Fruit fly (Drosophila melanogaster) whole organism, pupa: ENCODE results near the gene CG42650.

Source experiments
- CG12605 ChIP-seq: fragments of 200-800 bp; sonication (Bioruptor generic); IDR thresholded peaks from 2 replicates; pipeline ENCODE4 v1.3.6; 2022; ENCODE audit warnings: missing biosample characterization, missing genetic modification characterization
- CG13204 ChIP-seq: fragments of 200-800 bp; sonication (Bioruptor generic); optimal IDR thresholded peaks from 2 replicates; lab custom pipeline; 2018; ENCODE audit warnings: missing biosample characterization, mild to moderate bottlenecking, missing genetic modification characterization, moderate library complexity
- CG14655 ChIP-seq: fragments of 200-800 bp; sonication (Bioruptor generic); optimal IDR thresholded peaks from 3 replicates; lab custom pipeline; 2017; ENCODE audit warnings: mild to moderate bottlenecking, missing biosample characterization, missing genetic modification reagents, missing genetic modification characterization
- CG15710 ChIP-seq: fragments of 200-800 bp; sonication (Bioruptor generic); optimal IDR thresholded peaks from 2 replicates; lab custom pipeline; 2018; ENCODE audit warnings: missing biosample characterization, mild to moderate bottlenecking, missing genetic modification characterization, moderate library complexity
- CG17806 ChIP-seq: fragments of 200-800 bp; sonication (Bioruptor generic); optimal IDR thresholded peaks from 2 replicates; lab custom pipeline; 2018; ENCODE audit warnings: missing biosample characterization, mild to moderate bottlenecking, missing genetic modification characterization, moderate library complexity
- CG32121 ChIP-seq: fragments of 200-800 bp; sonication (Bioruptor generic); IDR thresholded peaks from 2 replicates; pipeline ENCODE4 v1.3.6; 2022; ENCODE audit warnings: missing biosample characterization, missing genetic modification characterization
- CG8159 ChIP-seq: fragments of 200-800 bp; sonication (Bioruptor generic); optimal IDR thresholded peaks from 3 replicates; lab custom pipeline; 2018; ENCODE audit warnings: missing biosample characterization, mild to moderate bottlenecking, missing genetic modification characterization, moderate library complexity
- CG9948 ChIP-seq: fragments of 200-800 bp; sonication (Bioruptor generic); optimal IDR thresholded peaks from 2 replicates; lab custom pipeline; 2018; ENCODE audit warnings: missing biosample characterization, mild to moderate bottlenecking, missing genetic modification characterization, moderate library complexity
- D1 ChIP-seq: fragments of 200-800 bp; sonication (Bioruptor generic); optimal IDR thresholded peaks from 2 replicates; lab custom pipeline; 2018; ENCODE audit warnings: missing biosample characterization, mild to moderate bottlenecking, missing genetic modification characterization, moderate library complexity
- EcR ChIP-seq: fragments of 200-800 bp; sonication (Bioruptor generic); optimal IDR thresholded peaks from 3 replicates; lab custom pipeline; 2019; ENCODE audit warnings: missing biosample characterization, missing genetic modification characterization, mild to moderate bottlenecking, moderate library complexity, missing genetic modification reagents
- Ets98B ChIP-seq: fragments of 200-800 bp; sonication (Bioruptor generic); IDR thresholded peaks from 2 replicates; pipeline ENCODE4 v1.3.6; 2022; ENCODE audit warnings: missing biosample characterization, missing genetic modification characterization
- Pif1A ChIP-seq: fragments of 200-800 bp; sonication (Bioruptor generic); optimal IDR thresholded peaks from 3 replicates; lab custom pipeline; 2016; ENCODE audit warnings: missing biosample characterization, missing genetic modification characterization
- Pif1B ChIP-seq: fragments of 200-800 bp; sonication (Bioruptor generic); optimal IDR thresholded peaks from 3 replicates; lab custom pipeline; 2016; ENCODE audit warnings: missing biosample characterization, missing genetic modification characterization
- Snoo ChIP-seq: fragments of 200-800 bp; sonication (Bioruptor generic); optimal IDR thresholded peaks from 3 replicates; lab custom pipeline; 2017; ENCODE audit warnings: missing biosample characterization, mild to moderate bottlenecking, missing genetic modification characterization, inconsistent platforms
- fd96Ca ChIP-seq: fragments of 200-800 bp; sonication (Bioruptor generic); IDR thresholded peaks from 3 replicates; pipeline ENCODE4 v1.3.6; 2022; ENCODE audit warnings: missing biosample characterization, missing genetic modification characterization
- gl ChIP-seq: fragments of 200-800 bp; sonication (Bioruptor generic); optimal IDR thresholded peaks from 2 replicates; lab custom pipeline; 2018; ENCODE audit warnings: missing biosample characterization, mild to moderate bottlenecking, missing genetic modification characterization
- rn ChIP-seq: fragments of 200-800 bp; sonication (Bioruptor generic); IDR thresholded peaks from 2 replicates; pipeline ENCODE4 v1.3.6; 2022; ENCODE audit warnings: missing biosample characterization, missing genetic modification characterization

The CG42650 gene

dm6 chr3R:7438869-7439268 is 47.7 kb downstream of the CG42650 start:
- TF ChIP-seq CG13204 (GFP tag; lab: Kevin White, UChicago) (no peak), CG17806 (tag; lab: Kevin White, UChicago) (no peak), CG8159 (tag; lab: Kevin White, UChicago) (no peak), Pif1A (GFP tag; lab: Kevin White, UChicago) (no peak), rn (no peak), Ets98B (no peak), EcR (GFP tag; lab: Kevin White, UChicago) (no peak), CG12605 (GFP tag; lab: Robert Waterston, UW) (no peak), Pif1B (GFP tag; lab: Kevin White, UChicago) (no peak), CG15710 (tag; lab: Kevin White, UChicago) (no peak), gl (tag; lab: Kevin White, UChicago) (no peak), CG14655 (GFP tag; lab: Kevin White, UChicago) (no peak), fd96Ca (GFP tag; lab: Robert Waterston, UW) (no peak), CG32121 (GFP tag; lab: Robert Waterston, UW) (no peak), CG9948 (no peak), Snoo (tag; lab: Kevin White, UChicago) (no peak)
- TF ChIP-seq, all 21 proteins: peak for 0

- peak; percentile 22 for TF ChIP-seq CG8159 (tag; lab: Kevin White, UChicago)
- TF ChIP-seq EcR (GFP tag; lab: Kevin White, UChicago), result peak; percentile 83
- no peak for TF ChIP-seq gl (tag; lab: Kevin White, UChicago)
These were observed 48.1 kb downstream of the CG42650 start, which contains the start of gene CG14598 for dm6 chr3R:7439306-7439810. TSS of gene CG14598 (plus strand) at chr3R:7439760.

- TF ChIP-seq CG14655 (GFP tag; lab: Kevin White, UChicago) (no peak), CG13204 (GFP tag; lab: Kevin White, UChicago) (no peak), Pif1B (GFP tag; lab: Kevin White, UChicago) (no peak), Pif1A (GFP tag; lab: Kevin White, UChicago) (no peak), D1 (tag; lab: Kevin White, UChicago) (no peak), Ets98B (no peak)
- TF ChIP-seq, all 21 proteins: peak for 0
These were observed 50.1 kb downstream of the CG42650 start for dm6 chr3R:7441359-7441758.
